Worm (Caenorhabditis elegans) whole organism, late embryonic: Measurements from ENCODE around the gene sox-4.

Experiments used
- ceh-22 ChIP-seq: sonication (generic microtip); optimal IDR thresholded peaks from 2 replicates; lab custom pipeline; 2017; ENCODE audit warnings: missing biosample characterization, missing genetic modification characterization
- hlh-6 ChIP-seq: sonication (generic microtip); optimal IDR thresholded peaks from 2 replicates; lab custom pipeline; 2016; ENCODE audit warnings: missing genotype, missing genetic modification characterization, missing compliant biosample characterization

DNA sequence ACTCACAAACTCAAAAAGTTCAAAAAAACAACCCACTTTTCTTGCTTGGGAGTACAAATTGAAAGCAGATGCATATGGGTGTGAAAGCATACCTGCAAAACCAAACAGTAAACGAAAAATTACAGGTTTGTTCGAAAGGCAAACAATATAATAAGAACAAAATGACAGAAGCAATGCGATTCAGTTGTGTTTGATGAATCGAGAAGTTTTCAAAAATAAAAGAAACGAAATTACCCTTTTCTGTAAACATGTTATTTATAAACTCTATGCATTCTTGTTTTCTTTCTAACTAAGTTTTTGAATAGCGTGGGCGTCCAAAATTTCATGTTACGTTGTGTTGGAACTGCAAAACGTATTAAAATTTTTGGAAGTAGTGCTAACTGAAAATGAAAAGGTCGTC lies at the start of gene sox-4:
- no peak for TF ChIP-seq hlh-6 (tag; lab: Kevin White, UChicago)
- no peak for TF ChIP-seq ceh-22 (tag; lab: Kevin White, UChicago)
